Worm (Caenorhabditis elegans): ENCODE measurements around the gene C12D5.9.

ce11 chrV:7647147-7647546, 42.6 kb downstream of the C12D5.9 start:
- TF ChIP-seq syd-9 (tag; optimal IDR thresholded peaks at IDR 0.05) = no peak
- no peak for TF ChIP-seq ceh-48 (tag; optimal IDR thresholded peaks at IDR 0.05)
- TF ChIP-seq unc-55 (GFP tag; optimal IDR thresholded peaks at IDR 0.05) = no peak
- TF ChIP-seq pag-3 (tag; optimal IDR thresholded peaks at IDR 0.05; ENCODE audit: borderline replicate concordance) = no peak
- TF ChIP-seq ceh-2 (tag; optimal IDR thresholded peaks at IDR 0.05) = no peak
- no peak for TF ChIP-seq pha-4 (tag; optimal IDR thresholded peaks at IDR 0.05)
- no peak for TF ChIP-seq rnt-1 (tag; optimal IDR thresholded peaks at IDR 0.05)
- no peak for TF ChIP-seq hlh-30 (tag; optimal IDR thresholded peaks at IDR 0.05; ENCODE audit: insufficient read depth)
- no peak for TF ChIP-seq pqm-1 (tag; optimal IDR thresholded peaks at IDR 0.05)
- no peak for TF ChIP-seq pax-1 (tag; optimal IDR thresholded peaks at IDR 0.05)
- no peak for TF ChIP-seq ama-1 (optimal IDR thresholded peaks at IDR 0.05)
- TF ChIP-seq K02D7.2 (tag; optimal IDR thresholded peaks at IDR 0.05) = no peak

Data from whole organism, late embryonic.